Fruit fly (Drosophila melanogaster) whole organism, embryonic: ENCODE measurements around the gene CG43136.

ENCODE experiments used
- Ada2b ChIP-seq: fragments of 200-800 bp; sonication (Bioruptor generic); IDR thresholded peaks from 2 replicates; pipeline ENCODE4 v1.3.6; 2022; ENCODE audit warnings: missing biosample characterization, missing genetic modification characterization
- Asciz ChIP-seq: fragments of 200-800 bp; sonication (Bioruptor generic); optimal IDR thresholded peaks from 2 replicates; lab custom pipeline; 2017; ENCODE audit warnings: missing biosample characterization, mild to moderate bottlenecking, missing genetic modification characterization, missing genetic modification reagents
- BtbVII ChIP-seq: fragments of 200-800 bp; sonication (Bioruptor generic); optimal IDR thresholded peaks from 3 replicates; lab custom pipeline; 2017; ENCODE audit warnings: missing biosample characterization, mild to moderate bottlenecking, missing genetic modification characterization
- CG10209 ChIP-seq: fragments of 200-800 bp; sonication (Bioruptor generic); optimal IDR thresholded peaks from 3 replicates; lab custom pipeline; 2017; ENCODE audit warnings: missing biosample characterization, mild to moderate bottlenecking, missing genetic modification characterization, missing genetic modification reagents
- CG1024 ChIP-seq: fragments of 200-800 bp; sonication (Bioruptor generic); IDR thresholded peaks from 2 replicates; pipeline ENCODE4 v1.3.6; 2022; ENCODE audit warnings: missing biosample characterization, missing genetic modification characterization
- CG10431 ChIP-seq: fragments of 200-800 bp; sonication (Bioruptor generic); optimal IDR thresholded peaks from 3 replicates; lab custom pipeline; 2018; ENCODE audit warnings: missing biosample characterization, mild to moderate bottlenecking, missing genetic modification characterization
- CG10979 ChIP-seq: fragments of 200-800 bp; sonication (Bioruptor generic); optimal IDR thresholded peaks from 2 replicates; lab custom pipeline; 2018; ENCODE audit warnings: missing biosample characterization, mild to moderate bottlenecking, missing genetic modification characterization, moderate library complexity
- CG12155 ChIP-seq: fragments of 200-800 bp; sonication (Bioruptor generic); optimal IDR thresholded peaks from 3 replicates; lab custom pipeline; 2016; ENCODE audit warnings: missing biosample characterization, missing genetic modification characterization
- CG12299 ChIP-seq: fragments of 200-800 bp; sonication (Bioruptor generic); optimal IDR thresholded peaks from 2 replicates; lab custom pipeline; 2018; ENCODE audit warnings: missing biosample characterization, mild to moderate bottlenecking, missing genetic modification characterization
- CG1603 ChIP-seq: fragments of 200-800 bp; sonication (Bioruptor generic); optimal IDR thresholded peaks from 2 replicates; lab custom pipeline; 2019; ENCODE audit warnings: missing biosample characterization, mild to moderate bottlenecking, missing genetic modification characterization, moderate library complexity
- CG1647 ChIP-seq: fragments of 200-800 bp; sonication (Bioruptor generic); optimal IDR thresholded peaks from 3 replicates; lab custom pipeline; 2016; ENCODE audit warnings: missing biosample characterization, missing genetic modification characterization
- CG16779 ChIP-seq: fragments of 200-800 bp; sonication (Bioruptor generic); IDR thresholded peaks from 2 replicates; pipeline ENCODE4 v1.3.6; 2022; ENCODE audit warnings: missing biosample characterization, missing genetic modification characterization
- CG17361 ChIP-seq: fragments of 200-800 bp; sonication (Bioruptor generic); IDR thresholded peaks from 3 replicates; pipeline ENCODE4 v1.3.6; 2022; ENCODE audit warnings: missing biosample characterization, missing genetic modification characterization
- CG1792 ChIP-seq: fragments of 200-800 bp; sonication (Bioruptor generic); optimal IDR thresholded peaks from 2 replicates; lab custom pipeline; 2016; ENCODE audit warnings: missing biosample characterization, missing genetic modification characterization
- CG18599 ChIP-seq: fragments of 200-800 bp; sonication (Bioruptor generic); optimal IDR thresholded peaks from 3 replicates; lab custom pipeline; 2017; ENCODE audit warnings: missing biosample characterization, missing genetic modification characterization, mild to moderate bottlenecking, moderate library complexity, missing genetic modification reagents
- CG33213 ChIP-seq: fragments of 200-800 bp; sonication (Bioruptor generic); optimal IDR thresholded peaks from 3 replicates; lab custom pipeline; 2016; ENCODE audit warnings: missing biosample characterization, missing genetic modification characterization
- CG3407 ChIP-seq: fragments of 200-800 bp; sonication (Bioruptor generic); optimal IDR thresholded peaks from 2 replicates; lab custom pipeline; 2018; ENCODE audit warnings: missing biosample characterization, mild to moderate bottlenecking, missing genetic modification characterization
- CG3847 ChIP-seq: fragments of 200-800 bp; sonication (Bioruptor generic); IDR thresholded peaks from 2 replicates; pipeline ENCODE4 v1.3.6; 2022; ENCODE audit warnings: missing biosample characterization, missing genetic modification characterization
- CG4617 ChIP-seq: fragments of 200-800 bp; sonication (Bioruptor generic); optimal IDR thresholded peaks from 3 replicates; lab custom pipeline; 2016; ENCODE audit warnings: missing biosample characterization, missing genetic modification characterization, borderline replicate concordance
- CG5245 ChIP-seq: fragments of 200-800 bp; sonication (Bioruptor generic); optimal IDR thresholded peaks from 3 replicates; lab custom pipeline; 2016; ENCODE audit warnings: missing biosample characterization, missing genetic modification characterization
- CG5953 ChIP-seq: fragments of 200-800 bp; sonication (Bioruptor generic); IDR thresholded peaks from 2 replicates; pipeline ENCODE4 v1.3.6; 2022; ENCODE audit warnings: missing biosample characterization, missing genetic modification characterization
- CG6654 ChIP-seq: fragments of 200-800 bp; sonication (Bioruptor generic); optimal IDR thresholded peaks from 2 replicates; lab custom pipeline; 2017; ENCODE audit warnings: missing biosample characterization, mild to moderate bottlenecking, missing genetic modification characterization
- CG9609 ChIP-seq: fragments of 200-800 bp; sonication (Bioruptor generic); optimal IDR thresholded peaks from 3 replicates; lab custom pipeline; 2016; ENCODE audit warnings: missing biosample characterization, missing genetic modification characterization
- CG9727 ChIP-seq: fragments of 200-800 bp; sonication (Bioruptor generic); optimal IDR thresholded peaks from 3 replicates; lab custom pipeline; 2017; ENCODE audit warnings: missing biosample characterization, mild to moderate bottlenecking, missing genetic modification characterization
- CG9817 ChIP-seq: fragments of 200-800 bp; sonication (Bioruptor generic); optimal IDR thresholded peaks from 2 replicates; lab custom pipeline; 2018; ENCODE audit warnings: missing biosample characterization, mild to moderate bottlenecking, missing genetic modification characterization, moderate library complexity
- Dbx ChIP-seq: fragments of 200-800 bp; sonication (Bioruptor generic); IDR thresholded peaks from 3 replicates; pipeline ENCODE4 v1.3.6; 2022; ENCODE audit warnings: missing biosample characterization, missing genetic modification characterization
- HLH54F ChIP-seq: fragments of 200-800 bp; sonication (Bioruptor generic); optimal IDR thresholded peaks from 3 replicates; lab custom pipeline; 2016; ENCODE audit warnings: missing biosample characterization, missing genetic modification characterization
- HLHmδ ChIP-seq: fragments of 200-800 bp; sonication (Bioruptor generic); optimal IDR thresholded peaks from 2 replicates; lab custom pipeline; 2018; ENCODE audit warnings: missing biosample characterization, mild to moderate bottlenecking, missing genetic modification characterization, moderate library complexity
- NFAT ChIP-seq: fragments of 200-800 bp; sonication (Bioruptor generic); IDR thresholded peaks from 2 replicates; pipeline ENCODE4 v1.3.6; 2022; ENCODE audit warnings: missing biosample characterization, missing genetic modification characterization
- Rfx ChIP-seq: fragments of 200-800 bp; sonication (Bioruptor generic); IDR thresholded peaks from 2 replicates; pipeline ENCODE4 v1.3.6; 2022; ENCODE audit warnings: missing biosample characterization, missing genetic modification characterization
- ac ChIP-seq: fragments of 200-800 bp; sonication (Bioruptor generic); optimal IDR thresholded peaks from 3 replicates; lab custom pipeline; 2017; ENCODE audit warnings: missing biosample characterization, mild to moderate bottlenecking, missing genetic modification characterization
- btn ChIP-seq: fragments of 200-800 bp; sonication (Bioruptor generic); optimal IDR thresholded peaks from 2 replicates; lab custom pipeline; 2016; ENCODE audit warnings: missing biosample characterization, missing genetic modification characterization
- chinmo ChIP-seq: fragments of 200-800 bp; sonication (Bioruptor generic); IDR thresholded peaks from 4 replicates; pipeline ENCODE4 v1.3.6; 2022; ENCODE audit warnings: missing biosample characterization, missing genetic modification characterization; ENCODE audit not compliant: partially characterized antibody
- chm ChIP-seq: fragments of 200-800 bp; sonication (Bioruptor generic); IDR thresholded peaks from 2 replicates; pipeline ENCODE4 v1.3.6; 2022; ENCODE audit warnings: missing biosample characterization, missing genetic modification characterization
- croc ChIP-seq: fragments of 200-800 bp; sonication (Bioruptor generic); conservative IDR thresholded peaks from 3 replicates; pipeline ENCODE4 v1.3.6; 2022; ENCODE audit warnings: missing biosample characterization, missing genetic modification characterization
- disco-r ChIP-seq: fragments of 200-800 bp; sonication (Bioruptor generic); optimal IDR thresholded peaks from 2 replicates; lab custom pipeline; 2016; ENCODE audit warnings: missing biosample characterization, missing genetic modification characterization
- dm ChIP-seq: fragments of 200-800 bp; sonication (Bioruptor generic); optimal IDR thresholded peaks from 3 replicates; lab custom pipeline; 2016; ENCODE audit warnings: missing biosample characterization, missing genetic modification characterization
- ftz-f1 ChIP-seq: fragments of 200-800 bp; sonication (Bioruptor generic); optimal IDR thresholded peaks from 2 replicates; lab custom pipeline; 2016; ENCODE audit warnings: missing biosample characterization, missing genetic modification characterization
- fu2 ChIP-seq: fragments of 200-800 bp; sonication (Bioruptor generic); optimal IDR thresholded peaks from 2 replicates; lab custom pipeline; 2016; ENCODE audit warnings: missing biosample characterization, missing genetic modification characterization
- gsb-n ChIP-seq: fragments of 200-800 bp; sonication (Bioruptor generic); optimal IDR thresholded peaks from 3 replicates; lab custom pipeline; 2018; ENCODE audit warnings: missing biosample characterization, mild to moderate bottlenecking, missing genetic modification characterization
- hbn ChIP-seq: fragments of 200-800 bp; sonication (Bioruptor generic); IDR thresholded peaks from 2 replicates; pipeline ENCODE4 v1.3.6; 2022; ENCODE audit warnings: missing biosample characterization, missing genetic modification characterization; ENCODE audit not compliant: partially characterized antibody
- nerfin-2 ChIP-seq: fragments of 200-800 bp; sonication (Bioruptor generic); IDR thresholded peaks from 2 replicates; pipeline ENCODE4 v1.3.6; 2022; ENCODE audit warnings: missing biosample characterization, missing genetic modification characterization; ENCODE audit not compliant: partially characterized antibody
- nmo ChIP-seq: fragments of 200-800 bp; sonication (Bioruptor generic); optimal IDR thresholded peaks from 2 replicates; lab custom pipeline; 2018; ENCODE audit warnings: missing biosample characterization, mild to moderate bottlenecking, missing genetic modification characterization, moderate library complexity
- pnt ChIP-seq: fragments of 200-800 bp; sonication (Bioruptor generic); optimal IDR thresholded peaks from 3 replicates; lab custom pipeline; 2016; ENCODE audit warnings: missing biosample characterization, missing genetic modification characterization
- sima ChIP-seq: fragments of 200-800 bp; sonication (Bioruptor generic); optimal IDR thresholded peaks from 2 replicates; lab custom pipeline; 2016; ENCODE audit warnings: missing biosample characterization, missing genetic modification characterization
- slou ChIP-seq: fragments of 200-800 bp; sonication (Bioruptor generic); optimal IDR thresholded peaks from 3 replicates; lab custom pipeline; 2016; ENCODE audit warnings: missing biosample characterization, missing genetic modification characterization
- stc ChIP-seq: fragments of 200-800 bp; sonication (Bioruptor generic); IDR thresholded peaks from 2 replicates; pipeline ENCODE4 v1.3.6; 2022; ENCODE audit warnings: missing biosample characterization, missing genetic modification characterization
- toy ChIP-seq: fragments of 200-800 bp; sonication (Bioruptor generic); IDR thresholded peaks from 2 replicates; pipeline ENCODE4 v1.3.6; 2022; ENCODE audit warnings: missing biosample characterization, missing genetic modification characterization
- trem ChIP-seq: fragments of 200-800 bp; optimal IDR thresholded peaks from 3 replicates; lab custom pipeline; 2019; ENCODE audit warnings: missing biosample characterization, mild to moderate bottlenecking, missing genetic modification characterization, moderate library complexity
- ttk ChIP-seq: fragments of 200-800 bp; sonication (Bioruptor generic); IDR thresholded peaks from 2 replicates; pipeline ENCODE4 v2.1.2; 2022; ENCODE audit warnings: missing biosample characterization, missing genetic modification characterization

The CG43136 gene

dm6 chrX:5895821-5896550 lies 42.4 kb downstream of the CG43136 start (continued):
- TF ChIP-seq gsb-n (tag; lab: Kevin White, UChicago) (peak; percentile 87), Dbx (peak; percentile 60; the same call in 2 of the 3 replicates), CG5953 (GFP tag; lab: Robert Waterston, UW) (peak; percentile 91), CG3847 (GFP tag; lab: Robert Waterston, UW) (peak; percentile 76), chm (GFP tag; lab: Robert Waterston, UW) (peak; percentile 91), Ada2b (GFP tag; lab: Robert Waterston, UW) (peak; percentile 93), CG5245 (GFP tag; lab: Kevin White, UChicago) (peak; percentile 94), CG4617 (GFP tag; lab: Kevin White, UChicago) (peak; percentile 69), dm (peak; percentile 76), sima (GFP tag; lab: Kevin White, UChicago) (peak; percentile 73), CG9817 (peak; percentile 75), hbn (no peak), fu2 (GFP tag; lab: Kevin White, UChicago) (peak; percentile 68), CG6654 (GFP tag; lab: Kevin White, UChicago) (peak; percentile 76), CG10209 (GFP tag; lab: Kevin White, UChicago) (peak; percentile 89), CG18599 (GFP tag; lab: Kevin White, UChicago) (peak; percentile 87), HLH54F (GFP tag; lab: Kevin White, UChicago) (peak; percentile 83), btn (GFP tag; lab: Kevin White, UChicago) (peak; percentile 82), CG10431 (GFP tag; lab: Kevin White, UChicago) (peak; percentile 76), CG12299 (tag; lab: Kevin White, UChicago) (peak; percentile 75), CG16779 (GFP tag; lab: Robert Waterston, UW) (peak; percentile 71; the same call in 1 of the 2 replicates), chinmo (no peak), disco-r (GFP tag; lab: Kevin White, UChicago) (peak; percentile 80), CG1603 (tag; lab: Kevin White, UChicago) (peak; percentile 96), CG1024 (GFP tag; lab: Robert Waterston, UW) (peak; percentile 90), toy (GFP tag; lab: Robert Waterston, UW) (peak; percentile 79), NFAT (GFP tag; lab: Robert Waterston, UW) (peak; percentile 69), ac (peak; percentile 61), CG9727 (GFP tag; lab: Kevin White, UChicago) (peak; percentile 78), stc (peak; percentile 91), pnt (GFP tag; lab: Kevin White, UChicago) (peak; percentile 87), trem (tag; lab: Kevin White, UChicago) (peak; percentile 75), slou (peak; percentile 62), CG9609 (GFP tag; lab: Kevin White, UChicago) (peak; percentile 82), CG1647 (GFP tag; lab: Kevin White, UChicago) (peak; percentile 85), croc (peak; percentile 90), Asciz (GFP tag; lab: Kevin White, UChicago) (peak; percentile 89), CG10979 (tag; lab: Kevin White, UChicago) (peak; percentile 92), CG12155 (peak; percentile 75), HLHmδ (GFP tag; lab: Kevin White, UChicago) (no peak), Rfx (GFP tag; lab: Robert Waterston, UW) (peak; percentile 83), nmo (peak; percentile 92), ttk (GFP tag; lab: Robert Waterston, UW) (peak; percentile 93), CG1792 (GFP tag; lab: Kevin White, UChicago) (peak; percentile 85), BtbVII (GFP tag; lab: Kevin White, UChicago) (peak; percentile 82), CG33213 (GFP tag; lab: Kevin White, UChicago) (peak; percentile 68), ftz-f1 (GFP tag; lab: Kevin White, UChicago) (no peak), CG17361 (GFP tag; lab: Robert Waterston, UW) (peak; percentile 90), CG3407 (GFP tag; lab: Kevin White, UChicago) (peak; percentile 87), nerfin-2 (GFP tag; lab: Robert Waterston, UW) (no peak)
